Fruit fly (Drosophila melanogaster) whole organism, prepupa: ENCODE data around the gene CG1647.

Source experiments
- Blimp-1 ChIP-seq: fragments of 200-800 bp; sonication (Bioruptor generic); optimal IDR thresholded peaks from 3 replicates; lab custom pipeline; 2017; ENCODE audit warnings: missing biosample characterization, missing genetic modification characterization, mild to moderate bottlenecking, moderate library complexity, missing genetic modification reagents
- CG1621 ChIP-seq: fragments of 200-800 bp; sonication (Bioruptor generic); optimal IDR thresholded peaks from 3 replicates; lab custom pipeline; 2018; ENCODE audit warnings: missing biosample characterization, mild to moderate bottlenecking, missing genetic modification characterization
- CG3032 ChIP-seq: fragments of 200-800 bp; optimal IDR thresholded peaks from 2 replicates; lab custom pipeline; 2019; ENCODE audit warnings: missing biosample characterization, mild to moderate bottlenecking, missing genetic modification characterization, moderate library complexity
- Hr4 ChIP-seq: fragments of 200-800 bp; sonication (Bioruptor generic); optimal IDR thresholded peaks from 3 replicates; lab custom pipeline; 2016; ENCODE audit warnings: missing biosample characterization, missing genetic modification characterization
- Smox ChIP-seq: fragments of 200-800 bp; sonication (Bioruptor generic); optimal IDR thresholded peaks from 3 replicates; lab custom pipeline; 2016; ENCODE audit warnings: missing biosample characterization, missing genetic modification characterization
- dac ChIP-seq: fragments of 200-800 bp; sonication (Bioruptor generic); optimal IDR thresholded peaks from 2 replicates; lab custom pipeline; 2017; ENCODE audit warnings: missing biosample characterization, mild to moderate bottlenecking, missing genetic modification characterization
- dsx ChIP-seq: fragments of 200-800 bp; optimal IDR thresholded peaks from 3 replicates; lab custom pipeline; 2019; ENCODE audit warnings: missing biosample characterization, mild to moderate bottlenecking, missing genetic modification characterization, moderate library complexity; ENCODE audit not compliant: poor library complexity, severe bottlenecking
- lz ChIP-seq: fragments of 200-800 bp; sonication (Bioruptor generic); optimal IDR thresholded peaks from 3 replicates; lab custom pipeline; 2016; ENCODE audit warnings: missing biosample characterization, missing genetic modification characterization

dm6 chr3R:28848693-28849470, 28.9 kb downstream of the CG1647 start:
- no peak for TF ChIP-seq CG1621 (tag; lab: Kevin White, UChicago)
- TF ChIP-seq CG3032 (tag; lab: Kevin White, UChicago): no peak
- no peak for TF ChIP-seq Smox
- TF ChIP-seq dsx (GFP tag; lab: Kevin White, UChicago): no peak
- TF ChIP-seq dac: no peak
- TF ChIP-seq Hr4 (GFP tag; lab: Kevin White, UChicago): no peak
- TF ChIP-seq Blimp-1 (GFP tag; lab: Kevin White, UChicago): no peak
- no peak for TF ChIP-seq lz (GFP tag; lab: Kevin White, UChicago)
